Fruit fly (Drosophila melanogaster) whole organism, prepupa: ENCODE results near the gene JMJD7.

Source experiments
- Blimp-1 ChIP-seq: fragments of 200-800 bp; sonication (Bioruptor generic); optimal IDR thresholded peaks from 3 replicates; lab custom pipeline; 2017; ENCODE audit warnings: missing biosample characterization, missing genetic modification characterization, mild to moderate bottlenecking, moderate library complexity, missing genetic modification reagents
- CG10631 ChIP-seq: fragments of 200-800 bp; sonication (Bioruptor generic); optimal IDR thresholded peaks from 2 replicates; lab custom pipeline; 2016; ENCODE audit warnings: missing biosample characterization, missing genetic modification characterization
- CG10669 ChIP-seq: fragments of 200-800 bp; sonication (Bioruptor generic); optimal IDR thresholded peaks from 3 replicates; lab custom pipeline; 2018; ENCODE audit warnings: missing biosample characterization, mild to moderate bottlenecking, missing genetic modification characterization, moderate library complexity
- CG11294 ChIP-seq: fragments of 200-800 bp; sonication (Bioruptor generic); IDR thresholded peaks from 2 replicates; pipeline ENCODE4 v1.3.6; 2022; ENCODE audit warnings: missing biosample characterization, missing genetic modification characterization
- CG11762 ChIP-seq: fragments of 200-800 bp; sonication (Bioruptor generic); optimal IDR thresholded peaks from 3 replicates; lab custom pipeline; 2016; ENCODE audit warnings: missing biosample characterization, missing genetic modification characterization; ENCODE audit not compliant: insufficient read depth
- CG11902 ChIP-seq: fragments of 200-800 bp; sonication (Bioruptor generic); optimal IDR thresholded peaks from 3 replicates; lab custom pipeline; 2016; ENCODE audit warnings: missing biosample characterization, missing genetic modification characterization
- CG15336 ChIP-seq: fragments of 200-800 bp; sonication (Bioruptor generic); IDR thresholded peaks from 2 replicates; pipeline ENCODE4 v1.3.6; 2022; ENCODE audit warnings: missing biosample characterization, missing genetic modification characterization
- CG16779 ChIP-seq: fragments of 200-800 bp; sonication (Bioruptor generic); optimal IDR thresholded peaks from 3 replicates; lab custom pipeline; 2017; ENCODE audit warnings: missing biosample characterization, mild to moderate bottlenecking, missing genetic modification characterization
- CG31627 ChIP-seq: fragments of 200-800 bp; sonication (Bioruptor generic); optimal IDR thresholded peaks from 3 replicates; lab custom pipeline; 2016; ENCODE audit warnings: missing biosample characterization, missing genetic modification characterization
- CG34406 ChIP-seq: fragments of 200-800 bp; sonication (Bioruptor generic); optimal IDR thresholded peaks from 3 replicates; lab custom pipeline; 2016; ENCODE audit warnings: missing biosample characterization, missing genetic modification characterization
- CG3919 ChIP-seq: fragments of 200-800 bp; sonication (Bioruptor generic); optimal IDR thresholded peaks from 3 replicates; lab custom pipeline; 2016; ENCODE audit warnings: missing biosample characterization, missing genetic modification characterization
- CG4318 ChIP-seq: fragments of 200-800 bp; sonication (Bioruptor generic); optimal IDR thresholded peaks from 3 replicates; lab custom pipeline; 2017; ENCODE audit warnings: missing biosample characterization, mild to moderate bottlenecking, missing genetic modification characterization
- CG6163 ChIP-seq: fragments of 200-800 bp; sonication (Bioruptor generic); IDR thresholded peaks from 3 replicates; pipeline ENCODE4 v1.3.6; 2022; ENCODE audit warnings: missing biosample characterization, missing genetic modification characterization
- CG6276 ChIP-seq: fragments of 200-800 bp; sonication (Bioruptor generic); optimal IDR thresholded peaks from 2 replicates; lab custom pipeline; 2017; ENCODE audit warnings: missing biosample characterization, mild to moderate bottlenecking, missing genetic modification characterization
- CG6792 ChIP-seq: fragments of 200-800 bp; sonication (Bioruptor generic); optimal IDR thresholded peaks from 3 replicates; lab custom pipeline; 2016; ENCODE audit warnings: missing biosample characterization, missing genetic modification characterization
- CG6808 ChIP-seq: fragments of 200-800 bp; sonication (Bioruptor generic); optimal IDR thresholded peaks from 3 replicates; lab custom pipeline; 2017; ENCODE audit warnings: missing biosample characterization, missing genetic modification characterization, mild to moderate bottlenecking, moderate library complexity, missing genetic modification reagents
- CG6854 ChIP-seq: fragments of 200-800 bp; sonication (Bioruptor generic); optimal IDR thresholded peaks from 2 replicates; lab custom pipeline; 2017; ENCODE audit warnings: missing biosample characterization, mild to moderate bottlenecking, missing genetic modification characterization
- CG7368 ChIP-seq: fragments of 200-800 bp; sonication (Bioruptor generic); optimal IDR thresholded peaks from 3 replicates; lab custom pipeline; 2016; ENCODE audit warnings: missing biosample characterization, missing genetic modification characterization
- CG8319 ChIP-seq: fragments of 200-800 bp; sonication (Bioruptor generic); optimal IDR thresholded peaks from 3 replicates; lab custom pipeline; 2016; ENCODE audit warnings: missing biosample characterization, missing genetic modification characterization
- CG8632 ChIP-seq: fragments of 200-800 bp; sonication (Bioruptor generic); optimal IDR thresholded peaks from 3 replicates; lab custom pipeline; 2016; ENCODE audit warnings: missing biosample characterization, missing genetic modification characterization
- Eip75B ChIP-seq: fragments of 200-800 bp; sonication (Bioruptor generic); optimal IDR thresholded peaks from 3 replicates; lab custom pipeline; 2016; ENCODE audit warnings: missing biosample characterization, missing genetic modification characterization
- Eip78C ChIP-seq: fragments of 200-800 bp; sonication (Bioruptor generic); peaks from one replicate; lab custom pipeline; 2016; ENCODE audit warnings: missing biosample characterization, missing genetic modification characterization
- Eip93F ChIP-seq: fragments of 200-800 bp; sonication (Bioruptor generic); optimal IDR thresholded peaks from 2 replicates; lab custom pipeline; 2016; ENCODE audit warnings: missing biosample characterization, mild to moderate bottlenecking, missing genetic modification characterization
- Ets21C ChIP-seq: fragments of 200-800 bp; sonication (Bioruptor generic); optimal IDR thresholded peaks from 3 replicates; lab custom pipeline; 2016; ENCODE audit warnings: missing biosample characterization, missing genetic modification characterization
- Ets96B ChIP-seq: fragments of 200-800 bp; optimal IDR thresholded peaks from 2 replicates; lab custom pipeline; 2019; ENCODE audit warnings: missing biosample characterization, mild to moderate bottlenecking, missing genetic modification characterization, moderate library complexity
- Gug ChIP-seq: fragments of 200-800 bp; sonication (Bioruptor generic); IDR thresholded peaks from 2 replicates; pipeline ENCODE4 v1.3.6; 2022; ENCODE audit warnings: missing biosample characterization, missing genetic modification characterization
- Hr38 ChIP-seq: sonication (Bioruptor generic); optimal IDR thresholded peaks from 2 replicates; lab custom pipeline; 2016; ENCODE audit warnings: missing biosample characterization, missing genetic modification characterization
- Hr39 ChIP-seq: fragments of 200-800 bp; sonication (Bioruptor generic); optimal IDR thresholded peaks from 2 replicates; lab custom pipeline; 2016; ENCODE audit warnings: missing biosample characterization, missing genetic modification characterization
- Hr4 ChIP-seq: fragments of 200-800 bp; sonication (Bioruptor generic); optimal IDR thresholded peaks from 3 replicates; lab custom pipeline; 2016; ENCODE audit warnings: missing biosample characterization, missing genetic modification characterization
- Lpt ChIP-seq: fragments of 200-800 bp; sonication (Bioruptor generic); optimal IDR thresholded peaks from 3 replicates; lab custom pipeline; 2016; ENCODE audit warnings: missing biosample characterization, missing genetic modification characterization
- Sox102F ChIP-seq: fragments of 200-800 bp; sonication (Bioruptor generic); optimal IDR thresholded peaks from 2 replicates; lab custom pipeline; 2016; ENCODE audit warnings: missing biosample characterization, mild to moderate bottlenecking, missing genetic modification characterization
- Sox15 ChIP-seq: fragments of 200-800 bp; sonication (Bioruptor generic); optimal IDR thresholded peaks from 3 replicates; lab custom pipeline; 2016; ENCODE audit warnings: missing biosample characterization, missing genetic modification characterization
- acj6 ChIP-seq: fragments of 200-800 bp; sonication (Bioruptor generic); optimal IDR thresholded peaks from 3 replicates; lab custom pipeline; 2016; ENCODE audit warnings: missing biosample characterization, missing genetic modification characterization
- cyc ChIP-seq: fragments of 200-800 bp; sonication (Bioruptor generic); optimal IDR thresholded peaks from 3 replicates; lab custom pipeline; 2016; ENCODE audit warnings: missing biosample characterization, missing genetic modification characterization
- dac ChIP-seq: fragments of 200-800 bp; sonication (Bioruptor generic); optimal IDR thresholded peaks from 2 replicates; lab custom pipeline; 2017; ENCODE audit warnings: missing biosample characterization, mild to moderate bottlenecking, missing genetic modification characterization
- dsx ChIP-seq: fragments of 200-800 bp; optimal IDR thresholded peaks from 3 replicates; lab custom pipeline; 2019; ENCODE audit warnings: missing biosample characterization, mild to moderate bottlenecking, missing genetic modification characterization, moderate library complexity; ENCODE audit not compliant: poor library complexity, severe bottlenecking
- eg ChIP-seq: fragments of 200-800 bp; sonication (Bioruptor generic); IDR thresholded peaks from 3 replicates; pipeline ENCODE4 v1.3.6; 2022; ENCODE audit warnings: missing biosample characterization, missing genetic modification characterization
- esn ChIP-seq: fragments of 200-800 bp; sonication (Bioruptor generic); optimal IDR thresholded peaks from 2 replicates; lab custom pipeline; 2016; ENCODE audit warnings: missing biosample characterization, mild to moderate bottlenecking, missing genetic modification characterization, moderate library complexity
- fd85E ChIP-seq: fragments of 200-800 bp; sonication (Bioruptor generic); optimal IDR thresholded peaks from 3 replicates; lab custom pipeline; 2016; ENCODE audit warnings: missing biosample characterization, missing genetic modification characterization
- fkh ChIP-seq: fragments of 200-800 bp; sonication (Bioruptor generic); optimal IDR thresholded peaks from 3 replicates; lab custom pipeline; 2017; ENCODE audit warnings: missing biosample characterization, mild to moderate bottlenecking, missing genetic modification characterization, moderate library complexity
- lz ChIP-seq: fragments of 200-800 bp; sonication (Bioruptor generic); optimal IDR thresholded peaks from 3 replicates; lab custom pipeline; 2016; ENCODE audit warnings: missing biosample characterization, missing genetic modification characterization
- net ChIP-seq: fragments of 200-800 bp; sonication (Bioruptor generic); optimal IDR thresholded peaks from 3 replicates; lab custom pipeline; 2016; ENCODE audit warnings: missing biosample characterization, missing genetic modification characterization
- pdm3 ChIP-seq: fragments of 200-800 bp; sonication (Bioruptor generic); optimal IDR thresholded peaks from 3 replicates; lab custom pipeline; 2016; ENCODE audit warnings: missing biosample characterization, missing genetic modification characterization
- salr ChIP-seq, 2 experiments: fragments of 200-800 bp; sonication (Bioruptor generic); optimal IDR thresholded peaks; 3 replicates each; lab custom pipeline; 2016 to 2018; ENCODE audit warnings: missing biosample characterization in 2 of 2, missing genetic modification characterization in 2 of 2, mild to moderate bottlenecking in 1 of 2
- spab ChIP-seq: fragments of 200-800 bp; sonication (Bioruptor generic); optimal IDR thresholded peaks from 2 replicates; lab custom pipeline; 2017; ENCODE audit warnings: missing biosample characterization, mild to moderate bottlenecking, missing genetic modification characterization, missing genetic modification reagents
- ss ChIP-seq, 2 experiments: fragments of 200-800 bp; sonication (Bioruptor generic); optimal IDR thresholded peaks; 2 replicates in 1 of 2; 3 replicates in 1 of 2; lab custom pipeline; 2017 to 2018; ENCODE audit warnings: mild to moderate bottlenecking in 2 of 2, missing biosample characterization in 2 of 2, missing genetic modification characterization in 2 of 2, moderate library complexity in 1 of 2
- svp ChIP-seq: fragments of 200-800 bp; sonication (Bioruptor generic); peaks from one replicate; lab custom pipeline; 2016; ENCODE audit warnings: missing biosample characterization, missing genetic modification characterization
- topi ChIP-seq: fragments of 200-800 bp; sonication (Bioruptor generic); optimal IDR thresholded peaks from 3 replicates; lab custom pipeline; 2016; ENCODE audit warnings: missing biosample characterization, missing genetic modification characterization
- vri ChIP-seq: fragments of 200-800 bp; sonication (Bioruptor generic); optimal IDR thresholded peaks from 3 replicates; lab custom pipeline; 2016; ENCODE audit warnings: missing biosample characterization, mild to moderate bottlenecking, missing genetic modification characterization

JMJD7 gene

dm6 chr3L:13497720-13498355, 47.8 kb upstream of the JMJD7 start (continued):
- peak; percentile 72 for TF ChIP-seq CG6808 (GFP tag; lab: Kevin White, UChicago)
- peak; percentile 17; the same call in 1 of the 2 replicates for TF ChIP-seq CG15336
- peak; percentile 80 to 81 for TF ChIP-seq ss (GFP tag; optimal IDR thresholded peaks at IDR 0.05; lab: Kevin White, UChicago)

- TF ChIP-seq Blimp-1 (GFP tag; lab: Kevin White, UChicago) (no peak), CG11902 (GFP tag; lab: Kevin White, UChicago) (no peak), spab (GFP tag; lab: Kevin White, UChicago) (peak; percentile 91), CG10669 (GFP tag; lab: Kevin White, UChicago) (peak; percentile 76), CG3919 (peak; percentile 75), Eip93F (no peak), lz (GFP tag; lab: Kevin White, UChicago) (no peak), CG34406 (GFP tag; lab: Kevin White, UChicago) (peak; percentile 54), CG6792 (GFP tag; lab: Kevin White, UChicago) (peak; percentile 63), Sox15 (GFP tag; lab: Kevin White, UChicago) (no peak), fkh (GFP tag; lab: Kevin White, UChicago) (no peak), CG6276 (GFP tag; lab: Kevin White, UChicago) (peak; percentile 84), CG11762 (peak; percentile 73), net (peak; percentile 90), salr (GFP tag; optimal IDR thresholded peaks at IDR 0.05; lab: Kevin White, UChicago) (peak; percentile 52 to 89), Gug (peak; percentile 60), topi (GFP tag; lab: Kevin White, UChicago) (peak; percentile 22), eg (GFP tag; lab: Robert Waterston, UW) (peak; percentile 96), dsx (GFP tag; lab: Kevin White, UChicago) (peak; percentile 71), Hr38 (GFP tag; lab: Kevin White, UChicago) (peak; percentile 56), CG11294 (GFP tag; lab: Robert Waterston, UW) (peak; percentile 30; the same call in 1 of the 2 replicates), ss (GFP tag; optimal IDR thresholded peaks at IDR 0.05; lab: Kevin White, UChicago) (peak; percentile 94), dac (GFP tag; lab: Kevin White, UChicago) (peak; percentile 37), fd85E (GFP tag; lab: Kevin White, UChicago) (no peak), Hr39 (GFP tag; lab: Kevin White, UChicago) (no peak), Hr4 (GFP tag; lab: Kevin White, UChicago) (peak; percentile 48), CG7368 (GFP tag; lab: Kevin White, UChicago) (peak; percentile 66), vri (GFP tag; lab: Kevin White, UChicago) (peak; percentile 67), Eip75B (GFP tag; lab: Kevin White, UChicago) (peak; percentile 76), CG8632 (GFP tag; lab: Kevin White, UChicago) (peak; percentile 69), CG6808 (GFP tag; lab: Kevin White, UChicago) (peak; percentile 94), CG16779 (tag; lab: Kevin White, UChicago) (peak; percentile 95), CG4318 (GFP tag; lab: Kevin White, UChicago) (no peak), Ets21C (GFP tag; lab: Kevin White, UChicago) (no peak), svp (peak; percentile 88), CG8319 (peak; percentile 43), Sox102F (no peak), cyc (GFP tag; lab: Kevin White, UChicago) (no peak), Lpt (GFP tag; lab: Kevin White, UChicago) (peak; percentile 90), Ets96B (tag; lab: Kevin White, UChicago) (peak; percentile 73), CG15336 (peak; percentile 88), CG10631 (GFP tag; lab: Kevin White, UChicago) (peak; percentile 57), pdm3 (peak; percentile 73), esn (GFP tag; lab: Kevin White, UChicago) (peak; percentile 14), CG6854 (no peak), acj6 (GFP tag; lab: Kevin White, UChicago) (peak; percentile 54), Eip78C (GFP tag; lab: Kevin White, UChicago) (peak; percentile 89), CG31627 (GFP tag; lab: Kevin White, UChicago) (no peak), CG6163 (peak; percentile 97)
These were observed 45.0 kb upstream of the JMJD7 start for dm6 chr3L:13495065-13495464.
